Worm (Caenorhabditis elegans) whole organism, late embryonic: ENCODE data around the gene apd-3.

ENCODE experiments used
- C08G9.2 ChIP-seq: sonication (generic microtip); optimal IDR thresholded peaks from 2 replicates; lab custom pipeline; 2016; ENCODE audit warnings: mild to moderate bottlenecking, missing genetic modification characterization, moderate library complexity, missing compliant biosample characterization
- C38D4.7 ChIP-seq: fragments of 200-800 bp; sonication (Bioruptor generic); optimal IDR thresholded peaks from 2 replicates; lab custom pipeline; 2018; ENCODE audit warnings: mild to moderate bottlenecking, missing genetic modification characterization, moderate library complexity, missing compliant biosample characterization
- F13H6.1 ChIP-seq: sonication (generic microtip); optimal IDR thresholded peaks from 2 replicates; lab custom pipeline; 2016; ENCODE audit warnings: missing genetic modification characterization, missing compliant biosample characterization
- T23F11.4 ChIP-seq: fragments of 200-800 bp; sonication (Bioruptor generic); optimal IDR thresholded peaks from 2 replicates; lab custom pipeline; 2018; ENCODE audit warnings: mild to moderate bottlenecking, missing genetic modification characterization, missing compliant biosample characterization
- ahr-1 ChIP-seq: sonication (generic microtip); optimal IDR thresholded peaks from 2 replicates; lab custom pipeline; 2016; ENCODE audit warnings: missing genetic modification characterization, missing compliant biosample characterization
- ama-1 ChIP-seq: fragments of 150-350 bp; optimal IDR thresholded peaks from 2 replicates; lab custom pipeline; 2014
- ceh-14 ChIP-seq: sonication (generic microtip); optimal IDR thresholded peaks from 2 replicates; lab custom pipeline; 2016; ENCODE audit warnings: missing genotype, missing genetic modification characterization, missing compliant biosample characterization
- ceh-18 ChIP-seq: sonication (generic microtip); optimal IDR thresholded peaks from 2 replicates; lab custom pipeline; 2016; ENCODE audit warnings: missing genetic modification characterization, missing compliant biosample characterization
- ceh-24 ChIP-seq: sonication (generic microtip); optimal IDR thresholded peaks from 2 replicates; lab custom pipeline; 2016; ENCODE audit warnings: mild to moderate bottlenecking, missing genetic modification characterization, missing compliant biosample characterization
- ceh-31 ChIP-seq: sonication (generic microtip); optimal IDR thresholded peaks from 2 replicates; lab custom pipeline; 2016; ENCODE audit warnings: missing genetic modification characterization, missing compliant biosample characterization
- ceh-34 ChIP-seq: sonication (generic microtip); optimal IDR thresholded peaks from 2 replicates; lab custom pipeline; 2016; ENCODE audit warnings: mild to moderate bottlenecking, missing genetic modification characterization, missing compliant biosample characterization
- ceh-45 ChIP-seq: fragments of 200-800 bp; sonication (Bioruptor generic); IDR thresholded peaks from 2 replicates; pipeline ENCODE4 v1.3.6; 2022; ENCODE audit warnings: missing genetic modification reagents, missing genetic modification characterization, missing compliant biosample characterization
- che-1 ChIP-seq: sonication (generic microtip); optimal IDR thresholded peaks from 2 replicates; lab custom pipeline; 2016; ENCODE audit warnings: mild to moderate bottlenecking, missing genetic modification characterization, missing compliant biosample characterization
- dmd-4 ChIP-seq: sonication (generic microtip); optimal IDR thresholded peaks from 2 replicates; lab custom pipeline; 2016; ENCODE audit warnings: borderline replicate concordance, missing genetic modification characterization, missing compliant biosample characterization
- elt-2 ChIP-seq: sonication (generic microtip); optimal IDR thresholded peaks from 2 replicates; lab custom pipeline; 2016; ENCODE audit warnings: missing genetic modification reagents, missing genetic modification characterization, missing compliant biosample characterization
- fax-1 ChIP-seq: sonication (generic microtip); optimal IDR thresholded peaks from 2 replicates; lab custom pipeline; 2016; ENCODE audit warnings: missing genotype, missing genetic modification characterization, missing compliant biosample characterization
- fkh-10 ChIP-seq: fragments of 150-350 bp; optimal IDR thresholded peaks from 2 replicates; lab custom pipeline; 2014; ENCODE audit warnings: missing biosample characterization, missing genetic modification reagents, missing genetic modification characterization
- fkh-6 ChIP-seq: sonication (generic microtip); optimal IDR thresholded peaks from 2 replicates; lab custom pipeline; 2016; ENCODE audit warnings: missing genetic modification characterization, missing compliant biosample characterization
- gmeb-2 ChIP-seq: sonication (generic microtip); optimal IDR thresholded peaks from 2 replicates; lab custom pipeline; 2016; ENCODE audit warnings: missing genetic modification characterization, inconsistent platforms, missing compliant biosample characterization
- hlh-13 ChIP-seq: fragments of 200-800 bp; sonication (Bioruptor generic); optimal IDR thresholded peaks from 2 replicates; lab custom pipeline; 2018; ENCODE audit warnings: mild to moderate bottlenecking, missing genetic modification characterization, missing compliant biosample characterization
- hlh-15 ChIP-seq: sonication (generic microtip); optimal IDR thresholded peaks from 2 replicates; lab custom pipeline; 2016; ENCODE audit warnings: missing genetic modification characterization, missing compliant biosample characterization
- hlh-30 ChIP-seq: sonication (generic microtip); optimal IDR thresholded peaks from 2 replicates; lab custom pipeline; 2017; ENCODE audit warnings: antibody characterized with exemption, missing genetic modification characterization, missing compliant biosample characterization; ENCODE audit not compliant: insufficient read depth
- hlh-6 ChIP-seq: sonication (generic microtip); optimal IDR thresholded peaks from 2 replicates; lab custom pipeline; 2016; ENCODE audit warnings: missing genotype, missing genetic modification characterization, missing compliant biosample characterization
- mec-3 ChIP-seq: sonication (generic microtip); optimal IDR thresholded peaks from 2 replicates; lab custom pipeline; 2016; ENCODE audit warnings: borderline replicate concordance, missing genetic modification characterization, missing compliant biosample characterization
- nhr-232 ChIP-seq: sonication (generic microtip); optimal IDR thresholded peaks from 2 replicates; lab custom pipeline; 2016; ENCODE audit warnings: missing genetic modification characterization, missing compliant biosample characterization
- npax-4 ChIP-seq: sonication (generic microtip); optimal IDR thresholded peaks from 2 replicates; lab custom pipeline; 2016; ENCODE audit warnings: missing genetic modification characterization, missing compliant biosample characterization
- odd-2 ChIP-seq: sonication (generic microtip); optimal IDR thresholded peaks from 2 replicates; lab custom pipeline; 2017; ENCODE audit warnings: antibody characterized with exemption, mild to moderate bottlenecking, missing genetic modification characterization, missing compliant biosample characterization
- pag-3 ChIP-seq: sonication (generic microtip); optimal IDR thresholded peaks from 2 replicates; lab custom pipeline; 2016; ENCODE audit warnings: missing compliant biosample characterization, missing genetic modification characterization, borderline replicate concordance
- pat-9 ChIP-seq: fragments of 200-800 bp; sonication (Bioruptor generic); optimal IDR thresholded peaks from 2 replicates; lab custom pipeline; 2018; ENCODE audit warnings: mild to moderate bottlenecking, missing genetic modification characterization, moderate library complexity, missing compliant biosample characterization
- pha-4 ChIP-seq: fragments of 150-350 bp; optimal IDR thresholded peaks from 2 replicates; lab custom pipeline; 2018; ENCODE audit warnings: missing biosample characterization, missing genetic modification reagents, missing genetic modification characterization
- ref-2 ChIP-seq: sonication (generic microtip); optimal IDR thresholded peaks from 2 replicates; lab custom pipeline; 2016; ENCODE audit warnings: missing genetic modification characterization, missing compliant biosample characterization
- rnt-1 ChIP-seq: sonication (generic microtip); optimal IDR thresholded peaks from 2 replicates; lab custom pipeline; 2016; ENCODE audit warnings: missing genetic modification characterization, missing compliant biosample characterization
- sox-2 ChIP-seq: fragments of 200-800 bp; sonication (Bioruptor generic); IDR thresholded peaks from 2 replicates; pipeline ENCODE4 v1.3.6; 2022; ENCODE audit warnings: missing genetic modification reagents, missing genetic modification characterization, missing compliant biosample characterization
- sox-4 ChIP-seq: sonication (generic microtip); optimal IDR thresholded peaks from 2 replicates; lab custom pipeline; 2017; ENCODE audit warnings: mild to moderate bottlenecking, missing genetic modification characterization, inconsistent platforms, missing compliant biosample characterization
- tbx-2 ChIP-seq: sonication (generic microtip); optimal IDR thresholded peaks from 2 replicates; lab custom pipeline; 2016; ENCODE audit warnings: missing genetic modification characterization, missing compliant biosample characterization
- tbx-7 ChIP-seq: sonication (generic microtip); optimal IDR thresholded peaks from 2 replicates; lab custom pipeline; 2016; ENCODE audit warnings: missing genotype, missing genetic modification characterization, missing compliant biosample characterization
- unc-42 ChIP-seq: sonication (generic microtip); optimal IDR thresholded peaks from 2 replicates; lab custom pipeline; 2016; ENCODE audit warnings: missing genotype, missing genetic modification characterization, missing compliant biosample characterization
- ztf-16 ChIP-seq: sonication (generic microtip); optimal IDR thresholded peaks from 2 replicates; lab custom pipeline; 2017; ENCODE audit warnings: missing genetic modification characterization, missing compliant biosample characterization

Gene apd-3

ce11 chrII:3518961-3519544 is 27.2 kb downstream of the apd-3 start, which contains the start of gene clec-126 (continued):
- TF ChIP-seq nhr-232 (tag; lab: Kevin White, UChicago), result peak; percentile 72
- no peak; the same call in 1 of the 2 replicates for TF ChIP-seq sox-2 (GFP tag; lab: Robert Waterston, UW)
- TF ChIP-seq pat-9 (tag; lab: Kevin White, UChicago), result peak; percentile 68
- peak; percentile 58 for TF ChIP-seq odd-2 (tag; lab: Kevin White, UChicago)
- TF ChIP-seq tbx-7, result peak; percentile 59
- TF ChIP-seq che-1 (tag; lab: Kevin White, UChicago), result peak; percentile 75
- no peak for TF ChIP-seq ceh-24 (tag; lab: Kevin White, UChicago)
- peak; percentile 67 for TF ChIP-seq C08G9.2 (tag; lab: Kevin White, UChicago)
- peak; percentile 51 for TF ChIP-seq ceh-34 (tag; lab: Kevin White, UChicago)
- peak; percentile 45 for TF ChIP-seq ztf-16
- peak; percentile 81 for TF ChIP-seq ref-2 (tag; lab: Kevin White, UChicago)
- peak; percentile 54 for TF ChIP-seq ceh-31 (tag; lab: Kevin White, UChicago)
- TF ChIP-seq hlh-15 (tag; lab: Kevin White, UChicago), result peak; percentile 37
- TF ChIP-seq npax-4 (tag; lab: Kevin White, UChicago), result peak; percentile 46
- peak; percentile 19 for TF ChIP-seq pag-3 (tag; lab: Kevin White, UChicago)
- peak; percentile 76 for TF ChIP-seq fkh-6 (tag; lab: Kevin White, UChicago)
- TF ChIP-seq unc-42 (tag; lab: Kevin White, UChicago), result peak; percentile 85

- TF ChIP-seq ceh-18 (tag; lab: Kevin White, UChicago) (no peak), mec-3 (tag; lab: Kevin White, UChicago) (no peak), T23F11.4 (no peak), hlh-13 (GFP tag; lab: Kevin White, UChicago) (no peak), ceh-14 (tag; lab: Kevin White, UChicago) (no peak), tbx-2 (tag; lab: Kevin White, UChicago) (no peak), hlh-6 (tag; lab: Kevin White, UChicago) (no peak), tbx-7 (no peak), dmd-4 (tag; lab: Kevin White, UChicago) (no peak), sox-4 (tag; lab: Kevin White, UChicago) (no peak), F13H6.1 (tag; lab: Kevin White, UChicago) (no peak), ahr-1 (no peak), ceh-45 (no peak)
Measured at ce11 chrII:3516175-3516574, 30.1 kb downstream of the apd-3 start.

- no peak for TF ChIP-seq ahr-1
- TF ChIP-seq nhr-232 (tag; lab: Kevin White, UChicago), result no peak
- no peak for TF ChIP-seq rnt-1 (tag; lab: Kevin White, UChicago)
Measured at ce11 chrII:3515384-3516053, 30.7 kb downstream of the apd-3 start, which contains the start of the genes Y49F6B.14 and clec-125. Gene Y49F6B.14, minus strand, starts transcription at chrII:3515484. Gene clec-125, plus strand, starts transcription at chrII:3516003.

- TF ChIP-seq pag-3 (tag; lab: Kevin White, UChicago) (no peak), sox-2 (GFP tag; lab: Robert Waterston, UW) (no peak), gmeb-2 (no peak), ama-1 (lab: Kevin White, UChicago) (no peak), elt-2 (tag; lab: Kevin White, UChicago) (no peak), fkh-10 (GFP tag; lab: Kevin White, UChicago) (no peak), hlh-30 (tag; lab: Kevin White, UChicago) (no peak), pha-4 (tag; lab: Kevin White, UChicago) (no peak), fax-1 (tag; lab: Kevin White, UChicago) (no peak), C38D4.7 (GFP tag; lab: Kevin White, UChicago) (no peak)
Measured at ce11 chrII:3514631-3515030, 31.6 kb downstream of the apd-3 start, which contains the start of gene srz-5. Gene srz-5, minus strand, starts transcription at chrII:3514731.
